Worm (Caenorhabditis elegans): Measurements from ENCODE around the gene enpl-1.

enpl-1 gene

DNA sequence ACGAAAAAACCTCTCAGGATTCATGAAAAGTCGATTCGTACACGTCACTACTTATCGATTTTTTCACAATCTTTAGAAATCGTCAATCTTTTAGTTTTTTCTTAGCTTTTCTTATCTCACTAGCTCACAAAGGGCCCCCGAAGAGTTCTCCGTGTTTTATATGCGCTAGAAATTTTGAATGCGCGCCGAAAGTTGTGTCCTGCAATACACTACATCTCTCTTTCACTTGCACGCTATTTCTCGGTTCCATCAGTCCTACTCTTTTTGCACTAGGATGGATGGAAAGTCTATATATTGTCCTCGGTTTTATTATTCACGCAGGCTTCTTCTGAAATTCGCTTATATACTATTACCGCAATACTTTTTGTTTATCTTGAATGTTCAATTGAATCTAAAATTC, 6.5 kb downstream of the enpl-1 start:
- TF ChIP-seq lsy-27 (tag; optimal IDR thresholded peaks at IDR 0.05; ENCODE audit: borderline replicate concordance, insufficient read depth): no peak
- peak; percentile 11 for TF ChIP-seq lin-54 (GFP tag; optimal IDR thresholded peaks at IDR 0.05)

DNA sequence TGAATTAATAATTGTTTCAGACTA, 6.7 kb downstream of the enpl-1 start, which contains the start of gene swsn-4:
Gene swsn-4, plus strand, starts transcription at position 21 of the 24 bp plus-strand sequence.
- TF ChIP-seq pha-4 (tag; optimal IDR thresholded peaks at IDR 0.05) (no peak), tbp1 (GFP tag; optimal IDR thresholded peaks at IDR 0.05) (no peak), ceh-100 (GFP tag; IDR thresholded peaks at IDR 0.05) (no peak), Y53G8AR.9 (GFP tag; conservative IDR thresholded peaks at IDR 0.05) (no peak), athp-1 (tag; optimal IDR thresholded peaks at IDR 0.05) (no peak), lin-26 (GFP tag; IDR thresholded peaks at IDR 0.05) (no peak), madf-3 (GFP tag; IDR thresholded peaks at IDR 0.05) (no peak), dpl-1 (GFP tag; optimal IDR thresholded peaks at IDR 0.05) (no peak), ceh-91 (GFP tag; IDR thresholded peaks at IDR 0.05) (no peak), F52B5.7 (tag; optimal IDR thresholded peaks at IDR 0.05) (no peak), lag-1 (GFP tag; IDR thresholded peaks at IDR 0.05) (no peak), nfya-2 (GFP tag; IDR thresholded peaks at IDR 0.05) (no peak), mxl-1 (tag; optimal IDR thresholded peaks at IDR 0.05) (no peak), ztf-26 (tag; optimal IDR thresholded peaks at IDR 0.05) (no peak), lsl-1 (GFP tag; optimal IDR thresholded peaks at IDR 0.05) (no peak), efl-1 (GFP tag; optimal IDR thresholded peaks at IDR 0.05) (no peak), F39B2.1 (GFP tag; IDR thresholded peaks at IDR 0.05) (no peak), chd-7 (tag; optimal IDR thresholded peaks at IDR 0.05) (no peak)

DNA sequence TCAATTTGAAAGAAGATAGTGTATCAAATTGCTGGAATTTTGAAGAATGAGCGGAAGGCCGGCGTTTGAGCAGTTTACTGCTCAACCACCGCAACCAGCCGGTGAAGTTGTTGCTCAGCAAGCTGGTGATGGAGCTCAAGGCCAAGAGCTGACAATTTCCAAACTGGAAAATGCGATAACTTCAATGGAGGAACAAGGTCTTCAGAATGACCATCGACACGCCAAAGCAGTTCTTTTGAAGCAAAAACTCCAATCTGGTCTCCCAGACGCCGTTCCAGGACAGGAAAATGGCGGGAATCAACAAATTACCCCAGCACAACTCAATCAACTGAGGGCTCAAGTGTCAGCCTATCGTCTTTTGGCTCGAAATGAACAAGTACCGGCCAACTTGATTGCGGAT, 6.9 kb downstream of the enpl-1 start:
- no peak for TF ChIP-seq gei-17 (GFP tag; optimal IDR thresholded peaks at IDR 0.05)
- TF ChIP-seq aptf-2 (GFP tag; conservative IDR thresholded peaks at IDR 0.05): no peak
- no peak for TF ChIP-seq F55B11.4 (tag; optimal IDR thresholded peaks at IDR 0.05; ENCODE audit: borderline replicate concordance, insufficient read depth)
- no peak for TF ChIP-seq unc-62 (GFP tag; optimal IDR thresholded peaks at IDR 0.05)
- no peak for TF ChIP-seq nhr-27 (tag; optimal IDR thresholded peaks at IDR 0.05)
- no peak for TF ChIP-seq hmg-1.2 (GFP tag; IDR thresholded peaks at IDR 0.05)
- TF ChIP-seq ceh-100 (GFP tag; IDR thresholded peaks at IDR 0.05): no peak
- TF ChIP-seq K12H6.12 (tag; optimal IDR thresholded peaks at IDR 0.05): no peak
- no peak for TF ChIP-seq C06A6.2 (GFP tag; conservative IDR thresholded peaks at IDR 0.05)
- TF ChIP-seq rpc-1 (optimal IDR thresholded peaks at IDR 0.05): no peak
- TF ChIP-seq rpc-1 (tag; optimal IDR thresholded peaks at IDR 0.05): no peak
- no peak for TF ChIP-seq rcor-1 (GFP tag; IDR thresholded peaks at IDR 0.05)

DNA sequence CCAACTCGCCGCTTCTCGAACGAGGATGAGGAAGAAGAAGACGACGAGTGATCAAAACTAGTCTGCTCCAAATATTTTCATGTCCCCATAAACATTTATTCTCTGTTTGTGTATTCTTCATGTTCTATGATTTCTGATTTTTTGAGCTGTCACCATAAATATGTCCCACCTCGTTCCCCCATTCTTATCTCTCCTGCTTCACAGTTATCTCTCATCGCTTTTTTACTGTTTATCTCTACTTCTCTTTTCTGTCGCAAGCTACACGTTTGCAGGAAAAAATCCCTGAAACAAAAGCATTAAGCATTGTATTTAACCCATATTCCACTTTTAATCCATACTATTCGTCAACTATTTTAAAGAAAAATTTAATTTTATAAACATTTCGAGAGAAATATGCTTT, 11.7 kb downstream of the enpl-1 start:
- TF ChIP-seq let-607 (tag; optimal IDR thresholded peaks at IDR 0.05) (peak in 1 of 2 experiments; percentile 8), rcor-1 (GFP tag; IDR thresholded peaks at IDR 0.05) (no peak), snpc-1.1 (tag; optimal IDR thresholded peaks at IDR 0.05; ENCODE audit: insufficient read depth) (no peak), madf-6 (GFP tag; IDR thresholded peaks at IDR 0.05) (no peak), hmg-1.2 (GFP tag; IDR thresholded peaks at IDR 0.05) (peak; percentile 29; the same call in 1 of the 2 replicates), snpc-3.4 (tag; optimal IDR thresholded peaks at IDR 0.05) (no peak), lag-1 (GFP tag; IDR thresholded peaks at IDR 0.05) (no peak), egl-18 (GFP tag; IDR thresholded peaks at IDR 0.05) (no peak), bed-1 (GFP tag; IDR thresholded peaks at IDR 0.05) (no peak), unc-62 (GFP tag; optimal IDR thresholded peaks at IDR 0.05) (no peak), dpl-1 (GFP tag; optimal IDR thresholded peaks at IDR 0.05) (no peak), madf-8 (GFP tag; conservative IDR thresholded peaks at IDR 0.05) (no peak), ama-1 (optimal IDR thresholded peaks at IDR 0.05) (no peak), ama-1 (GFP tag; optimal IDR thresholded peaks at IDR 0.05) (peak in 1 of 2 experiments; percentile 44), hlh-12 (tag; optimal IDR thresholded peaks at IDR 0.05) (no peak), rpc-1 (optimal IDR thresholded peaks at IDR 0.05) (no peak), rpc-1 (tag; optimal IDR thresholded peaks at IDR 0.05) (no peak), hlh-26 (GFP tag; conservative IDR thresholded peaks at IDR 0.05) (no peak), F33H1.4 (GFP tag; IDR thresholded peaks at IDR 0.05) (no peak), nhr-27 (tag; optimal IDR thresholded peaks at IDR 0.05) (no peak), rec-8 (tag; optimal IDR thresholded peaks at IDR 0.05) (no peak), nhr-80 (tag; optimal IDR thresholded peaks at IDR 0.05) (peak; percentile 45), Y79H2A.3 (GFP tag; conservative IDR thresholded peaks at IDR 0.05) (no peak)

All from whole organism, young adult.